Fruit fly (Drosophila melanogaster): ENCODE data around the gene CG33310.

Gene CG33310

dm6 chr2L:15009703-15010102 lies 17.0 kb upstream of the CG33310 start, which contains the start of the genes THG and Rnmt (continued):
- TF ChIP-seq Hsf (GFP tag; optimal IDR thresholded peaks at IDR 0.05) (peak; percentile 84), bab2 (GFP tag; optimal IDR thresholded peaks at IDR 0.05) (peak; percentile 68), ab (GFP tag; optimal IDR thresholded peaks at IDR 0.05) (no peak), CG9797 (GFP tag; optimal IDR thresholded peaks at IDR 0.05) (peak; percentile 30), CG10654 (GFP tag; optimal IDR thresholded peaks at IDR 0.05) (peak; percentile 79), fd3F (GFP tag; optimal IDR thresholded peaks at IDR 0.05) (peak; percentile 81), insv (GFP tag; optimal IDR thresholded peaks at IDR 0.05) (peak in 1 of 2 experiments; percentile 43), Hmx (GFP tag; optimal IDR thresholded peaks at IDR 0.05) (peak; percentile 43), CG8281 (tag; optimal IDR thresholded peaks at IDR 0.05) (peak; percentile 1), sug (tag; optimal IDR thresholded peaks at IDR 0.05) (peak; percentile 83), CG14441 (GFP tag; IDR thresholded peaks at IDR 0.05) (peak; percentile 86), CG6654 (GFP tag; optimal IDR thresholded peaks at IDR 0.05) (no peak), dmrt99B (tag; optimal IDR thresholded peaks at IDR 0.05) (peak; percentile 69), aop (GFP tag; IDR thresholded peaks at IDR 0.05) (peak; percentile 50; the same call in 1 of the 2 replicates), sc (optimal IDR thresholded peaks at IDR 0.05) (no peak), sc (GFP tag; optimal IDR thresholded peaks at IDR 0.05) (peak; percentile 61), CG4424 (GFP tag; optimal IDR thresholded peaks at IDR 0.05) (peak; percentile 82), Drgx (GFP tag; IDR thresholded peaks at IDR 0.05) (peak; percentile 55), CG31224 (GFP tag; IDR thresholded peaks at IDR 0.05) (peak; percentile 58), ase (GFP tag; IDR thresholded peaks at IDR 0.05) (peak; percentile 41; the same call in 1 of the 3 replicates), chm (GFP tag; IDR thresholded peaks at IDR 0.05) (peak; percentile 65; the same call in 1 of the 2 replicates), CG4328 (GFP tag; optimal IDR thresholded peaks at IDR 0.05) (peak; percentile 50), Chrac-16 (GFP tag; optimal IDR thresholded peaks at IDR 0.05) (peak; percentile 87), lilli (GFP tag; optimal IDR thresholded peaks at IDR 0.05) (peak; percentile 90), shn (GFP tag; optimal IDR thresholded peaks at IDR 0.05) (peak; percentile 33), crp (GFP tag; optimal IDR thresholded peaks at IDR 0.05) (peak; percentile 0 to 86), CG32772 (GFP tag; IDR thresholded peaks at IDR 0.05) (peak; percentile 76), knrl (GFP tag; IDR thresholded peaks at IDR 0.05; ENCODE audit: partially characterized antibody) (peak; percentile 89), CG7372 (GFP tag; IDR thresholded peaks at IDR 0.05) (peak; percentile 85), pan (optimal IDR thresholded peaks at IDR 0.05) (no peak), pan (GFP tag; optimal IDR thresholded peaks at IDR 0.05 in 1 of 2, IDR thresholded peaks at IDR 0.05 in 1 of 2) (peak in 1 of 2 experiments; percentile 83), ara (GFP tag; IDR thresholded peaks at IDR 0.05) (peak; percentile 86), sens-2 (GFP tag; IDR thresholded peaks at IDR 0.05) (peak; percentile 54; the same call in 1 of the 2 replicates), CG16815 (GFP tag; optimal IDR thresholded peaks at IDR 0.05) (peak; percentile 75), Taf1 (GFP tag; IDR thresholded peaks at IDR 0.05) (peak; percentile 48; the same call in 1 of the 2 replicates), CG14014 (GFP tag; IDR thresholded peaks at IDR 0.05) (peak; percentile 86), CG13624 (GFP tag; optimal IDR thresholded peaks at IDR 0.05) (peak; percentile 73), Pdp1 (GFP tag; optimal IDR thresholded peaks at IDR 0.05) (peak; percentile 68 to 69), Scr (GFP tag; IDR thresholded peaks at IDR 0.05; ENCODE audit: partially characterized antibody) (peak; percentile 92), jumu (GFP tag; optimal IDR thresholded peaks at IDR 0.05) (peak; percentile 58), crc (GFP tag; optimal IDR thresholded peaks at IDR 0.05) (peak; percentile 41), HLH54F (GFP tag; optimal IDR thresholded peaks at IDR 0.05) (peak; percentile 66), CG3838 (GFP tag; optimal IDR thresholded peaks at IDR 0.05) (peak; percentile 49), exex (tag; optimal IDR thresholded peaks at IDR 0.05) (peak; percentile 41), btn (GFP tag; optimal IDR thresholded peaks at IDR 0.05) (no peak), CG14965 (GFP tag; optimal IDR thresholded peaks at IDR 0.05; ENCODE audit: borderline replicate concordance) (no peak), CG15011 (GFP tag; optimal IDR thresholded peaks at IDR 0.05) (no peak), Oaz (GFP tag; IDR thresholded peaks at IDR 0.05) (peak; percentile 57), Bdp1 (GFP tag; optimal IDR thresholded peaks at IDR 0.05) (peak; percentile 28), CG30403 (GFP tag; optimal IDR thresholded peaks at IDR 0.05) (peak; percentile 93), ttk (GFP tag; IDR thresholded peaks at IDR 0.05) (peak; percentile 86), Ada2b (GFP tag; IDR thresholded peaks at IDR 0.05) (peak; percentile 84)
